Worm (Caenorhabditis elegans) whole organism, young adult: ENCODE results near the gene clec-29.

Experiments
- nhr-27 ChIP-seq: fragments of 200-800 bp; sonication (Bioruptor generic); optimal IDR thresholded peaks from 2 replicates; lab custom pipeline; 2018; ENCODE audit warnings: mild to moderate bottlenecking, missing genetic modification characterization, moderate library complexity, missing compliant biosample characterization
- pbrm-1 ChIP-seq: fragments of 200-800 bp; sonication (Bioruptor generic); IDR thresholded peaks from 2 replicates; pipeline ENCODE4 v1.3.6; 2022; ENCODE audit warnings: missing genetic modification reagents, missing genetic modification characterization, missing compliant biosample characterization
- tbp1 ChIP-seq: fragments of 200-800 bp; sonication (Bioruptor generic); optimal IDR thresholded peaks from 2 replicates; lab custom pipeline; 2018; ENCODE audit warnings: mild to moderate bottlenecking, missing genetic modification characterization, missing compliant biosample characterization

DNA sequence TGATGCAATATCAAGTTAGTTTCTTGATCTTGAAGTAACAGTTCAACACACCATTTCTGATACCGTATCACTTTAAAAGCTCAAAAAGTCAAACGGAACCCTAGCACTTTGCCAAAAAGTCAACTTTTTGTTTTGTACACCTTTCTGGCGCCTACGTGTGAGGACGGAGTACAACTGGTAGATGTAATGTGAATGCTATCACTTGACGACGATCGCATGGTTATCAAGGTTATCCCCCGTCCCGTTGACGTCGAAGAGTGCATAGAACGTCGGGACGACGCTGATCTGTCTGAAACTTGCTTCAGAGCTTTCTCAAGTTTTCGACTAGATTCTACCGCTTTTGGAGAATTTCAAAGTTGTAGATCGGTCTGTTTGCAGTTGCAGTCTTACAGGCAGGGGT is 41.0 kb upstream of the clec-29 start:
- no peak for TF ChIP-seq nhr-27 (tag; lab: Kevin White, UChicago)
- no peak for TF ChIP-seq pbrm-1
- no peak for TF ChIP-seq tbp1 (GFP tag; lab: Kevin White, UChicago)
